4 worm cellular contexts compared by ENCODE assay signal in the genomic region with DNA sequence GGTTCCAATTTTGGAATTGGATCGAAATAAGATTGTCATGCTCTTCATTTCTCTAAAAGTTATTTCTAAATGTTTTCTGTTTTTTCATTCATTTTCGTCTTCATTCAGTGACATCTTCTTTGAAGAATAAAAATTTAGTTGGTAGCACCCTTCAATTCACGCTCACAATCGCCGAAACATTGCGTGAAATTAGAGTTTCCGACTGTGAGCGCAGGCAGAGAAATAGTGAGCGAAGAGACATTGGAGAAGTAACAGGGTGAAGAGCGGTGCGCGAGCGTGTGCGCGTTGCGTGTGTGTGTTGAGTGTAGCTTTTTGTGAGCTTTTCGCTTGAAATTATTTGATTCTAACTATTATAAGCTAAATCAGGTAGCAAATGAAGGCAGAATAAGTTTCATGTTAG.
TF ChIP-seq lines count a peak whose summit lies in the region.

No protein-coding gene starts in this region.

TF ChIP-seq in whole organism, L2 larva, 48 proteins besides CTCF, POLR2A, EP300 and RAD21:
- TF ChIP-seq lin-13 (GFP tag; optimal IDR thresholded peaks at IDR 0.05; lab: Kevin White, UChicago) (no peak), lsy-2 (tag; optimal IDR thresholded peaks at IDR 0.05; lab: Kevin White, UChicago) (peak in 1 of 2 experiments; percentile 44), lin-11 (tag; optimal IDR thresholded peaks at IDR 0.05; lab: Kevin White, UChicago) (peak; percentile 42), dmd-4 (tag; optimal IDR thresholded peaks at IDR 0.05; lab: Kevin White, UChicago) (no peak), ZK546.5 (tag; optimal IDR thresholded peaks at IDR 0.05; lab: Kevin White, UChicago) (no peak), unc-55 (GFP tag; optimal IDR thresholded peaks at IDR 0.05; lab: Kevin White, UChicago) (peak; percentile 66), nhr-10 (tag; optimal IDR thresholded peaks at IDR 0.05; lab: Kevin White, UChicago) (no peak), sem-4 (tag; optimal IDR thresholded peaks at IDR 0.05; lab: Kevin White, UChicago) (peak; percentile 15), unc-39 (tag; optimal IDR thresholded peaks at IDR 0.05; lab: Kevin White, UChicago) (no peak), unc-62 (GFP tag; optimal IDR thresholded peaks at IDR 0.05; lab: Kevin White, UChicago) (no peak), C34F6.9 (tag; optimal IDR thresholded peaks at IDR 0.05; lab: Kevin White, UChicago) (peak; percentile 74), nhr-129 (tag; optimal IDR thresholded peaks at IDR 0.05; lab: Kevin White, UChicago) (peak; percentile 69), nhr-11 (tag; optimal IDR thresholded peaks at IDR 0.05; lab: Kevin White, UChicago) (no peak), crh-2 (tag; optimal IDR thresholded peaks at IDR 0.05; lab: Kevin White, UChicago) (peak; percentile 10), nhr-25 (tag; optimal IDR thresholded peaks at IDR 0.05; lab: Kevin White, UChicago) (peak; percentile 32), sma-3 (GFP tag; optimal IDR thresholded peaks at IDR 0.05; lab: Kevin White, UChicago) (no peak), nhr-21 (tag; optimal IDR thresholded peaks at IDR 0.05; lab: Kevin White, UChicago) (no peak), F13H6.1 (tag; optimal IDR thresholded peaks at IDR 0.05; lab: Kevin White, UChicago) (peak; percentile 26), fos-1 (tag; optimal IDR thresholded peaks at IDR 0.05; lab: Kevin White, UChicago) (peak; percentile 38)

TF ChIP-seq in whole organism, L4 larva, 104 proteins besides CTCF, POLR2A, EP300 and RAD21 (continues in another document):
- no peak for TF ChIP-seq unc-130 (GFP tag; optimal IDR thresholded peaks at IDR 0.05; lab: Kevin White, UChicago)
- no peak for TF ChIP-seq F49E8.2 (tag; optimal IDR thresholded peaks at IDR 0.05; lab: Kevin White, UChicago; ENCODE audit: borderline replicate concordance)
- TF ChIP-seq set-16 (GFP tag; IDR thresholded peaks at IDR 0.05; lab: Robert Waterston, UW), result no peak
- no peak for TF ChIP-seq nhr-102 (tag; optimal IDR thresholded peaks at IDR 0.05; lab: Kevin White, UChicago)
- TF ChIP-seq pha-4 (GFP tag; IDR thresholded peaks at IDR 0.05; lab: Robert Waterston, UW), result no peak
- no peak for TF ChIP-seq pha-4 (tag; optimal IDR thresholded peaks at IDR 0.05; lab: Kevin White, UChicago)
- peak; percentile 50 for TF ChIP-seq hlh-11 (tag; optimal IDR thresholded peaks at IDR 0.05; lab: Kevin White, UChicago)
- TF ChIP-seq snpc-1.2 (GFP tag; IDR thresholded peaks at IDR 0.05; lab: Robert Waterston, UW), result no peak
- TF ChIP-seq egl-27 (tag; optimal IDR thresholded peaks at IDR 0.05; lab: Kevin White, UChicago), result no peak
- peak; percentile 50 for TF ChIP-seq dve-1 (tag; optimal IDR thresholded peaks at IDR 0.05; lab: Kevin White, UChicago; ENCODE audit: insufficient read depth)
- TF ChIP-seq ces-1 (GFP tag; optimal IDR thresholded peaks at IDR 0.05; lab: Kevin White, UChicago), result no peak
- no peak for TF ChIP-seq lin-29 (GFP tag; IDR thresholded peaks at IDR 0.05; lab: Robert Waterston, UW)
- no peak for TF ChIP-seq ceh-28 (tag; optimal IDR thresholded peaks at IDR 0.05; lab: Kevin White, UChicago)
- no peak for TF ChIP-seq unc-39 (tag; optimal IDR thresholded peaks at IDR 0.05; lab: Kevin White, UChicago)
- no peak for TF ChIP-seq F44E2.7 (GFP tag; IDR thresholded peaks at IDR 0.05; lab: Robert Waterston, UW)
- TF ChIP-seq mdl-1 (tag; optimal IDR thresholded peaks at IDR 0.05; lab: Kevin White, UChicago), result peak in 1 of 2 experiments; percentile 34
- no peak for TF ChIP-seq ZK337.2 (GFP tag; IDR thresholded peaks at IDR 0.05; lab: Robert Waterston, UW)
- peak; percentile 63 for TF ChIP-seq mes-2 (tag; optimal IDR thresholded peaks at IDR 0.05; lab: Kevin White, UChicago; ENCODE audit: poor library complexity, severe bottlenecking)
- TF ChIP-seq hmg-1.1 (GFP tag; IDR thresholded peaks at IDR 0.05; lab: Robert Waterston, UW), result peak; percentile 52
- no peak for TF ChIP-seq vab-7 (GFP tag; IDR thresholded peaks at IDR 0.05; lab: Robert Waterston, UW)
- TF ChIP-seq D1046.2 (GFP tag; IDR thresholded peaks at IDR 0.05; lab: Robert Waterston, UW), result no peak
- TF ChIP-seq ZK546.5 (tag; optimal IDR thresholded peaks at IDR 0.05; lab: Kevin White, UChicago), result no peak
- no peak for TF ChIP-seq nhr-11 (tag; optimal IDR thresholded peaks at IDR 0.05; lab: Kevin White, UChicago)
- peak; percentile 57 for TF ChIP-seq nhr-28 (tag; optimal IDR thresholded peaks at IDR 0.05; lab: Kevin White, UChicago)

TF ChIP-seq in whole organism, late embryonic, 69 proteins besides CTCF, POLR2A, EP300 and RAD21:
- no peak for TF ChIP-seq ets-4 (tag; optimal IDR thresholded peaks at IDR 0.05; lab: Kevin White, UChicago)
- peak; percentile 35 for TF ChIP-seq ceh-34 (tag; optimal IDR thresholded peaks at IDR 0.05; lab: Kevin White, UChicago)
- no peak for TF ChIP-seq pqm-1 (tag; optimal IDR thresholded peaks at IDR 0.05; lab: Kevin White, UChicago)
- peak; percentile 50 for TF ChIP-seq ceh-31 (tag; optimal IDR thresholded peaks at IDR 0.05; lab: Kevin White, UChicago)
- TF ChIP-seq ttx-3 (tag; optimal IDR thresholded peaks at IDR 0.05; lab: Kevin White, UChicago), result no peak
- peak; percentile 57 for TF ChIP-seq unc-42 (tag; optimal IDR thresholded peaks at IDR 0.05; lab: Kevin White, UChicago)
- TF ChIP-seq elt-2 (tag; optimal IDR thresholded peaks at IDR 0.05; lab: Kevin White, UChicago), result peak; percentile 35
- TF ChIP-seq tbx-2 (tag; optimal IDR thresholded peaks at IDR 0.05; lab: Kevin White, UChicago), result peak; percentile 62
- TF ChIP-seq nfya-1 (tag; optimal IDR thresholded peaks at IDR 0.05; lab: Kevin White, UChicago), result peak; percentile 59

TF ChIP-seq in whole organism, mixed stage, embryonic, 35 proteins besides CTCF, POLR2A, EP300 and RAD21:
- TF ChIP-seq mls-2 (tag; optimal IDR thresholded peaks at IDR 0.05; lab: Kevin White, UChicago), result peak; percentile 10
- peak; percentile 41 for TF ChIP-seq mep-1 (tag; optimal IDR thresholded peaks at IDR 0.05; lab: Kevin White, UChicago)
- TF ChIP-seq lin-32 (GFP tag; optimal IDR thresholded peaks at IDR 0.05; lab: Kevin White, UChicago), result no peak
- no peak for TF ChIP-seq unc-120 (tag; optimal IDR thresholded peaks at IDR 0.05; lab: Kevin White, UChicago; ENCODE audit: poor library complexity, severe bottlenecking)
- TF ChIP-seq nhr-76 (tag; optimal IDR thresholded peaks at IDR 0.05; lab: Kevin White, UChicago), result no peak
- TF ChIP-seq lin-13 (tag; optimal IDR thresholded peaks at IDR 0.05; lab: Kevin White, UChicago), result peak; percentile 26
- peak; percentile 62 for TF ChIP-seq ham-2 (GFP tag; optimal IDR thresholded peaks at IDR 0.05; lab: Kevin White, UChicago)
- TF ChIP-seq ces-1 (GFP tag; optimal IDR thresholded peaks at IDR 0.05; lab: Kevin White, UChicago), result peak; percentile 63
